Worm (Caenorhabditis elegans) whole organism, late embryonic: Measurements from ENCODE around the gene appg-1.

ENCODE experiments used
- ceh-2 ChIP-seq: sonication (generic microtip); optimal IDR thresholded peaks from 2 replicates; lab custom pipeline; 2016; ENCODE audit warnings: missing genotype, missing genetic modification characterization, missing compliant biosample characterization
- pqm-1 ChIP-seq: sonication (generic microtip); optimal IDR thresholded peaks from 2 replicates; lab custom pipeline; 2016; ENCODE audit warnings: missing genetic modification characterization, missing compliant biosample characterization

DNA sequence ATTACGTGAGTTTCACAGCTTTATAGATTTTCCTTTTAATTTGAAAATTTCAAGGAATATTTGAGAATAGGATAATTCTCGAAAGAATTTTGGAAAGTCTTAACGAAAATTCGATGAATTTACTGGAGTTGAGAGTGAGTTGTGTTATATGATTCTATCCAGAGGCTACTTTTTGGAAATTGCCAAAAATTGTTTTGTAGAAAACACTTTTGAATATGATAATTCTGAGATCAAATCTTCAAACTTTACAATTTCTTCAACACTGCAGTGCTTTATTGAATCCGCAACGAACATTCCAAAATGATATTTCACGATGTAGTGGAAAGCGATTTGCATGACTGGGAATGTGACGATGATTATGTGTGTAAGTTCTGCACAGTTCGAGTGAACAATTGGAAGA is 26.1 kb downstream of the appg-1 start, which contains the start of gene C07E3.8:
- TF ChIP-seq ceh-2 (no peak), pqm-1 (tag; lab: Kevin White, UChicago) (no peak)
